Fruit fly (Drosophila melanogaster) whole organism, embryonic: ENCODE results near the gene Mkk4.

ENCODE experiments used
- CG10959 ChIP-seq: fragments of 200-800 bp; sonication (Bioruptor generic); IDR thresholded peaks from 2 replicates; pipeline ENCODE4 v1.3.6; 2022; ENCODE audit warnings: missing biosample characterization, missing genetic modification characterization
- CG11247 ChIP-seq: fragments of 200-800 bp; sonication (Bioruptor generic); IDR thresholded peaks from 2 replicates; pipeline ENCODE4 v1.3.6; 2022; ENCODE audit warnings: missing biosample characterization, missing genetic modification characterization
- CG12071 ChIP-seq: fragments of 200-800 bp; sonication (Bioruptor generic); optimal IDR thresholded peaks from 3 replicates; lab custom pipeline; 2018; ENCODE audit warnings: missing biosample characterization, mild to moderate bottlenecking, missing genetic modification characterization
- CG12391 ChIP-seq: fragments of 200-800 bp; sonication (Bioruptor generic); optimal IDR thresholded peaks from 3 replicates; lab custom pipeline; 2018; ENCODE audit warnings: missing biosample characterization, mild to moderate bottlenecking, missing genetic modification characterization, moderate library complexity
- CG13775 ChIP-seq: fragments of 200-800 bp; sonication (Bioruptor generic); optimal IDR thresholded peaks from 3 replicates; lab custom pipeline; 2017; ENCODE audit warnings: missing biosample characterization, mild to moderate bottlenecking, missing genetic modification characterization
- CG15011 ChIP-seq: fragments of 200-800 bp; sonication (Bioruptor generic); optimal IDR thresholded peaks from 3 replicates; lab custom pipeline; 2018; ENCODE audit warnings: missing biosample characterization, mild to moderate bottlenecking, missing genetic modification characterization
- CG15479 ChIP-seq: fragments of 200-800 bp; sonication (Bioruptor generic); optimal IDR thresholded peaks from 3 replicates; lab custom pipeline; 2019; ENCODE audit warnings: missing biosample characterization, mild to moderate bottlenecking, missing genetic modification characterization, moderate library complexity
- CG17829 ChIP-seq: fragments of 200-800 bp; optimal IDR thresholded peaks from 2 replicates; lab custom pipeline; 2019; ENCODE audit warnings: missing biosample characterization, mild to moderate bottlenecking, missing genetic modification characterization, moderate library complexity
- CG18262 ChIP-seq: fragments of 200-800 bp; optimal IDR thresholded peaks from 3 replicates; lab custom pipeline; 2019; ENCODE audit warnings: missing biosample characterization, mild to moderate bottlenecking, missing genetic modification characterization, moderate library complexity
- CG4404 ChIP-seq: fragments of 200-800 bp; sonication (Bioruptor generic); IDR thresholded peaks from 2 replicates; pipeline ENCODE4 v1.3.6; 2022; ENCODE audit warnings: missing biosample characterization, missing genetic modification characterization
- CG8478 ChIP-seq: fragments of >200 bp; optimal IDR thresholded peaks from 2 replicates; lab custom pipeline; 2018
- CG8765 ChIP-seq: fragments of 200-800 bp; sonication (Bioruptor generic); IDR thresholded peaks from 2 replicates; pipeline ENCODE4 v1.3.6; 2022; ENCODE audit warnings: missing biosample characterization, missing genetic modification characterization
- D ChIP-seq, 2 experiments: fragments of 200-800 bp in 1 of 2; fragments of >200 bp in 1 of 2; sonication (Bioruptor generic) in 1 of 2; optimal IDR thresholded peaks; 2 replicates in 1 of 2; 3 replicates in 1 of 2; lab custom pipeline; 2017; ENCODE audit warnings: mild to moderate bottlenecking in 1 of 2, missing biosample characterization in 1 of 2, missing genetic modification characterization in 1 of 2, missing genetic modification reagents in 1 of 2
- D19A ChIP-seq: fragments of 200-800 bp; optimal IDR thresholded peaks from 3 replicates; lab custom pipeline; 2019; ENCODE audit warnings: missing biosample characterization, mild to moderate bottlenecking, missing genetic modification characterization, moderate library complexity
- E2f1 ChIP-seq: fragments of 200-800 bp; sonication (Bioruptor generic); IDR thresholded peaks from 2 replicates; pipeline ENCODE4 v1.3.6; 2022; ENCODE audit warnings: missing biosample characterization, missing genetic modification characterization
- Hsf ChIP-seq: fragments of 200-800 bp; sonication (Bioruptor generic); optimal IDR thresholded peaks from 3 replicates; lab custom pipeline; 2016; ENCODE audit warnings: missing biosample characterization, missing genetic modification characterization
- Kr ChIP-seq: fragments of 200-800 bp; sonication (Bioruptor generic); optimal IDR thresholded peaks from 2 replicates; lab custom pipeline; 2017; ENCODE audit warnings: missing biosample characterization, mild to moderate bottlenecking, missing genetic modification characterization
- NK7.1 ChIP-seq: fragments of 200-800 bp; sonication (Bioruptor generic); optimal IDR thresholded peaks from 3 replicates; lab custom pipeline; 2016; ENCODE audit warnings: missing biosample characterization, missing genetic modification characterization
- Nf-YB ChIP-seq: fragments of 200-800 bp; sonication (Bioruptor generic); optimal IDR thresholded peaks from 3 replicates; lab custom pipeline; 2019; ENCODE audit warnings: missing biosample characterization, mild to moderate bottlenecking, missing genetic modification characterization, moderate library complexity
- Nf-YC ChIP-seq: fragments of 200-800 bp; optimal IDR thresholded peaks from 3 replicates; lab custom pipeline; 2019; ENCODE audit warnings: missing biosample characterization, mild to moderate bottlenecking, missing genetic modification characterization, moderate library complexity
- Oaz ChIP-seq: fragments of 200-800 bp; sonication (Bioruptor generic); IDR thresholded peaks from 2 replicates; pipeline ENCODE4 v1.3.6; 2022; ENCODE audit warnings: missing biosample characterization, missing genetic modification characterization
- Pdp1 ChIP-seq, 2 experiments: fragments of 200-800 bp; sonication (Bioruptor generic); optimal IDR thresholded peaks; 3 replicates each; lab custom pipeline; 2016; ENCODE audit warnings: missing biosample characterization in 2 of 2, missing genetic modification characterization in 2 of 2, mild to moderate bottlenecking in 1 of 2, moderate library complexity in 1 of 2
- ac ChIP-seq: fragments of 200-800 bp; sonication (Bioruptor generic); optimal IDR thresholded peaks from 3 replicates; lab custom pipeline; 2017; ENCODE audit warnings: missing biosample characterization, mild to moderate bottlenecking, missing genetic modification characterization
- cg ChIP-seq: fragments of 200-800 bp; sonication (Bioruptor generic); optimal IDR thresholded peaks from 3 replicates; lab custom pipeline; 2019; ENCODE audit warnings: missing biosample characterization, mild to moderate bottlenecking, missing genetic modification characterization, moderate library complexity
- chinmo ChIP-seq: fragments of 200-800 bp; sonication (Bioruptor generic); IDR thresholded peaks from 4 replicates; pipeline ENCODE4 v1.3.6; 2022; ENCODE audit warnings: missing biosample characterization, missing genetic modification characterization; ENCODE audit not compliant: partially characterized antibody
- ci ChIP-seq: fragments of 200-800 bp; sonication (Bioruptor generic); IDR thresholded peaks from 3 replicates; pipeline ENCODE4 v1.3.6; 2022; ENCODE audit warnings: missing biosample characterization, missing genetic modification characterization
- corto ChIP-seq: fragments of 200-800 bp; sonication (Bioruptor generic); optimal IDR thresholded peaks from 2 replicates; lab custom pipeline; 2016; ENCODE audit warnings: missing biosample characterization, mild to moderate bottlenecking, missing genetic modification characterization, moderate library complexity
- dmrt11E ChIP-seq: fragments of 200-800 bp; sonication (Bioruptor generic); optimal IDR thresholded peaks from 3 replicates; lab custom pipeline; 2018; ENCODE audit warnings: missing biosample characterization, mild to moderate bottlenecking, missing genetic modification characterization, moderate library complexity
- fd64A ChIP-seq: fragments of 200-800 bp; sonication (Bioruptor generic); optimal IDR thresholded peaks from 3 replicates; lab custom pipeline; 2018; ENCODE audit warnings: missing biosample characterization, mild to moderate bottlenecking, missing genetic modification characterization
- grn ChIP-seq: fragments of 200-800 bp; sonication (Bioruptor generic); optimal IDR thresholded peaks from 3 replicates; lab custom pipeline; 2017; ENCODE audit warnings: missing biosample characterization, missing genetic modification characterization
- gsb-n ChIP-seq: fragments of 200-800 bp; sonication (Bioruptor generic); optimal IDR thresholded peaks from 3 replicates; lab custom pipeline; 2018; ENCODE audit warnings: missing biosample characterization, mild to moderate bottlenecking, missing genetic modification characterization
- hth ChIP-seq: fragments of >200 bp; optimal IDR thresholded peaks from 2 replicates; lab custom pipeline; 2017; ENCODE audit warnings: inconsistent platforms
- klu ChIP-seq: fragments of 200-800 bp; sonication (Bioruptor generic); IDR thresholded peaks from 2 replicates; pipeline ENCODE4 v1.3.6; 2022; ENCODE audit warnings: missing biosample characterization, missing genetic modification characterization
- lola ChIP-seq, 3 experiments: fragments of >200 bp in 2 of 3; fragments of 200-800 bp in 1 of 3; sonication (Bioruptor generic) in 1 of 3; optimal IDR thresholded peaks; 2 replicates each; lab custom pipeline; 2017 to 2019; ENCODE audit warnings: missing biosample characterization in 3 of 3, missing genetic modification characterization in 3 of 3, mild to moderate bottlenecking in 1 of 3, moderate library complexity in 1 of 3
- luna ChIP-seq: fragments of 200-800 bp; sonication (Bioruptor generic); optimal IDR thresholded peaks from 2 replicates; lab custom pipeline; 2016; ENCODE audit warnings: missing biosample characterization, missing genetic modification characterization
- mam ChIP-seq: fragments of 200-800 bp; sonication (Bioruptor generic); optimal IDR thresholded peaks from 3 replicates; lab custom pipeline; 2016; ENCODE audit warnings: missing biosample characterization, missing genetic modification characterization
- pros ChIP-seq: fragments of 200-800 bp; sonication (Bioruptor generic); optimal IDR thresholded peaks from 3 replicates; lab custom pipeline; 2019; ENCODE audit warnings: missing biosample characterization, mild to moderate bottlenecking, missing genetic modification characterization, moderate library complexity
- row ChIP-seq: fragments of 200-800 bp; sonication (Bioruptor generic); IDR thresholded peaks from 3 replicates; pipeline ENCODE4 v1.3.6; 2022; ENCODE audit warnings: missing biosample characterization, missing genetic modification characterization
- scrt ChIP-seq: fragments of 200-800 bp; sonication (Bioruptor generic); optimal IDR thresholded peaks from 2 replicates; lab custom pipeline; 2018; ENCODE audit warnings: missing biosample characterization, mild to moderate bottlenecking, missing genetic modification characterization, moderate library complexity
- sens ChIP-seq: fragments of 200-800 bp; sonication (Bioruptor generic); peaks from one replicate; lab custom pipeline; 2016; ENCODE audit warnings: missing biosample characterization, missing genetic modification characterization
- slou ChIP-seq: fragments of 200-800 bp; sonication (Bioruptor generic); optimal IDR thresholded peaks from 3 replicates; lab custom pipeline; 2016; ENCODE audit warnings: missing biosample characterization, missing genetic modification characterization
- sqz ChIP-seq: fragments of 200-800 bp; sonication (Bioruptor generic); optimal IDR thresholded peaks from 3 replicates; lab custom pipeline; 2018; ENCODE audit warnings: missing biosample characterization, mild to moderate bottlenecking, missing genetic modification characterization
- tll ChIP-seq, 2 experiments: fragments of 200-800 bp in 1 of 2; fragments of >200 bp in 1 of 2; sonication (Bioruptor generic) in 1 of 2; optimal IDR thresholded peaks; 2 replicates each; lab custom pipeline; 2017 to 2019; ENCODE audit warnings: missing biosample characterization in 2 of 2, missing genetic modification characterization in 2 of 2, mild to moderate bottlenecking in 1 of 2, moderate library complexity in 1 of 2
- z ChIP-seq: fragments of 200-800 bp; sonication (Bioruptor generic); IDR thresholded peaks from 3 replicates; pipeline ENCODE4 v1.3.6; 2022; ENCODE audit warnings: missing biosample characterization, missing genetic modification characterization
- zen ChIP-seq: fragments of 200-800 bp; sonication (Bioruptor generic); optimal IDR thresholded peaks from 3 replicates; lab custom pipeline; 2018; ENCODE audit warnings: missing biosample characterization, mild to moderate bottlenecking, missing genetic modification characterization, moderate library complexity

Mkk4 gene

dm6 chr3R:8686446-8686845 lies 35.9 kb upstream of the Mkk4 start (continued):
- TF ChIP-seq D (optimal IDR thresholded peaks at IDR 0.05; lab: Kevin White, UChicago) (no peak), D (GFP tag; optimal IDR thresholded peaks at IDR 0.05; lab: Kevin White, UChicago) (no peak), chinmo (no peak), row (GFP tag; lab: Robert Waterston, UW) (no peak), E2f1 (GFP tag; lab: Robert Waterston, UW) (no peak), cg (GFP tag; lab: Kevin White, UChicago) (no peak)

- TF ChIP-seq NK7.1 (GFP tag; lab: Kevin White, UChicago) (no peak), Kr (GFP tag; lab: Kevin White, UChicago) (peak; percentile 95), CG8478 (lab: Kevin White, UChicago) (no peak), ac (GFP tag; lab: Kevin White, UChicago) (no peak), corto (GFP tag; lab: Kevin White, UChicago) (no peak), scrt (GFP tag; lab: Kevin White, UChicago) (peak; percentile 80), sqz (peak; percentile 97), gsb-n (tag; lab: Kevin White, UChicago) (peak; percentile 47), grn (GFP tag; lab: Kevin White, UChicago) (peak; percentile 3), Oaz (GFP tag; lab: Robert Waterston, UW) (no peak), z (GFP tag; lab: Robert Waterston, UW) (peak; percentile 26; the same call in 1 of the 3 replicates), Pdp1 (GFP tag; optimal IDR thresholded peaks at IDR 0.05; lab: Kevin White, UChicago) (peak in 1 of 2 experiments; percentile 10), sens (GFP tag; lab: Kevin White, UChicago) (peak; percentile 67), Nf-YB (GFP tag; lab: Kevin White, UChicago) (peak; percentile 90), Nf-YC (tag; lab: Kevin White, UChicago) (peak; percentile 49), D19A (tag; lab: Kevin White, UChicago) (peak; percentile 68), tll (GFP tag; optimal IDR thresholded peaks at IDR 0.05; lab: Kevin White, UChicago) (peak in 1 of 2 experiments; percentile 26), pros (GFP tag; lab: Kevin White, UChicago) (peak; percentile 32)
Observed at dm6 chr3R:8684328-8685177, 34.0 kb upstream of the Mkk4 start, which contains the start of gene CG44227. CG44227 (minus strand) TSS chr3R:8685176.

dm6 chr3R:8683280-8683679 lies 32.7 kb upstream of the Mkk4 start:
- TF ChIP-seq CG4404 (GFP tag; lab: Robert Waterston, UW) (peak; percentile 65), CG15011 (GFP tag; lab: Kevin White, UChicago) (no peak), mam (GFP tag; lab: Kevin White, UChicago) (no peak), CG11247 (GFP tag; lab: Robert Waterston, UW) (no peak), ci (GFP tag; lab: Robert Waterston, UW) (0 out of 3 replicates have a peak, but pooled peaks have one; percentile 11), CG12071 (GFP tag; lab: Kevin White, UChicago) (no peak), CG15479 (GFP tag; lab: Kevin White, UChicago) (peak; percentile 67), CG13775 (GFP tag; lab: Kevin White, UChicago) (peak; percentile 4), zen (tag; lab: Kevin White, UChicago) (peak; percentile 88), hth (lab: Kevin White, UChicago) (no peak), fd64A (no peak), luna (no peak), slou (GFP tag; lab: Kevin White, UChicago) (no peak), CG12391 (tag; lab: Kevin White, UChicago) (peak; percentile 10), ac (GFP tag; lab: Kevin White, UChicago) (peak; percentile 27), CG18262 (tag; lab: Kevin White, UChicago) (peak; percentile 5), dmrt11E (tag; lab: Kevin White, UChicago) (peak; percentile 55), CG8765 (peak; percentile 65), CG17829 (tag; lab: Kevin White, UChicago) (peak; percentile 25), CG10959 (GFP tag; lab: Robert Waterston, UW) (peak; percentile 42; the same call in 1 of the 2 replicates), klu (GFP tag; lab: Robert Waterston, UW) (no peak), sens (GFP tag; lab: Kevin White, UChicago) (peak; percentile 74), lola (GFP tag; optimal IDR thresholded peaks at IDR 0.05; lab: Kevin White, UChicago) (peak in 1 of 3 experiments; percentile 56), Hsf (GFP tag; lab: Kevin White, UChicago) (peak; percentile 10)
